Fruit fly (Drosophila melanogaster): ENCODE data around the gene Nin.
A peak's percentile ranks its signal among the peaks of the same experiment; 100 is the strongest.

dm6 chr2L:5247384-5247783, 31.0 kb downstream of the Nin start:
- TF ChIP-seq GATAd (GFP tag; optimal IDR thresholded peaks at IDR 0.05): no peak
- no peak for TF ChIP-seq dmrt93B (GFP tag; optimal IDR thresholded peaks at IDR 0.05)
- TF ChIP-seq Hr78 (GFP tag; optimal IDR thresholded peaks at IDR 0.05): no peak
- no peak for TF ChIP-seq Jra (GFP tag; optimal IDR thresholded peaks at IDR 0.05)
- peak; percentile 15 for TF ChIP-seq rgr (GFP tag; optimal IDR thresholded peaks at IDR 0.05)
- TF ChIP-seq usp (GFP tag; optimal IDR thresholded peaks at IDR 0.05): no peak
